Fruit fly (Drosophila melanogaster): ENCODE measurements around the gene Fancm.

Gene Fancm

DNA sequence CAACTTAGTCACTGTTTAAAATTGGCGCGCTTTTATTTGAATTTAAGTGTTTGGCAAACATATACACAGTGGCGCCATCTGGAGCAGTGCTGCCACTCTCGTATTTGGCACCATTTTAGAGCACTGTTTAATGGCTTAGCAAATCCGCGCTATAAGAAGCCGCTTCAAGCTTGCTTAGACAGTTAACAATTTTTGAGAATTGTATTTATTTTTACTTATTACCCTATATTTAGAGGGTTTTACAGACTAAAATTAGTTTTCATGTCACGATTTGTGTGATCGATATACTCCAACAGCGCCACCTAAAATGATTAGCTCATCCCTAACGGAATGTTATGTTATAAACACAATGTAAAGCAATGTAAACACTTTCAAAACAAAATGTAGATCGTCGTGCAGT is at the start of gene Fancm (continued):
- peak; percentile 83 for TF ChIP-seq chn (GFP tag; optimal IDR thresholded peaks at IDR 0.05)
- TF ChIP-seq Med (GFP tag) = peak; percentile 95
- no peak for TF ChIP-seq h (optimal IDR thresholded peaks at IDR 0.05)
- no peak for TF ChIP-seq danr (GFP tag; IDR thresholded peaks at IDR 0.05)
- no peak for TF ChIP-seq ftz-f1 (GFP tag; optimal IDR thresholded peaks at IDR 0.05)
- TF ChIP-seq pb (GFP tag; optimal IDR thresholded peaks at IDR 0.05) = no peak
- no peak for TF ChIP-seq gcm (GFP tag; optimal IDR thresholded peaks at IDR 0.05)
- peak; percentile 70 for TF ChIP-seq CG4282 (GFP tag; optimal IDR thresholded peaks at IDR 0.05)
- peak; percentile 70 for TF ChIP-seq dm (GFP tag; optimal IDR thresholded peaks at IDR 0.05)
- TF ChIP-seq Nf-YB (GFP tag; optimal IDR thresholded peaks at IDR 0.05) = peak; percentile 4
- peak; percentile 37 for TF ChIP-seq CG18619 (GFP tag; optimal IDR thresholded peaks at IDR 0.05)
- TF ChIP-seq Ets97D (GFP tag; optimal IDR thresholded peaks at IDR 0.05) = peak; percentile 93
- peak; percentile 76 for TF ChIP-seq CG8944 (GFP tag; optimal IDR thresholded peaks at IDR 0.05)
- no peak for TF ChIP-seq toy (GFP tag; IDR thresholded peaks at IDR 0.05)
- TF ChIP-seq CG17186 (GFP tag; optimal IDR thresholded peaks at IDR 0.05) = peak; percentile 85
- no peak for TF ChIP-seq so (GFP tag; IDR thresholded peaks at IDR 0.05)
- TF ChIP-seq CG1233 (GFP tag; optimal IDR thresholded peaks at IDR 0.05) = no peak
- peak; percentile 75 for TF ChIP-seq maf-S (GFP tag; optimal IDR thresholded peaks at IDR 0.05)
- peak; percentile 85 for TF ChIP-seq knrl (GFP tag; IDR thresholded peaks at IDR 0.05; ENCODE audit: partially characterized antibody)
- TF ChIP-seq CG15073 (GFP tag; optimal IDR thresholded peaks at IDR 0.05) = peak; percentile 33
- TF ChIP-seq Usf (GFP tag; optimal IDR thresholded peaks at IDR 0.05) = peak; percentile 38
- TF ChIP-seq CG15514 (GFP tag; optimal IDR thresholded peaks at IDR 0.05) = peak; percentile 80
- TF ChIP-seq CG17359 (tag; optimal IDR thresholded peaks at IDR 0.05) = peak; percentile 31
- no peak for TF ChIP-seq dan (GFP tag; IDR thresholded peaks at IDR 0.05)
- peak; percentile 49 for TF ChIP-seq CG30431 (GFP tag; optimal IDR thresholded peaks at IDR 0.05)
- TF ChIP-seq chif (GFP tag; optimal IDR thresholded peaks at IDR 0.05) = peak; percentile 77 to 80
- TF ChIP-seq crp (GFP tag; optimal IDR thresholded peaks at IDR 0.05) = no peak
- 0 out of 2 replicates have a peak, but pooled peaks have one; percentile 38 for TF ChIP-seq CG2129 (GFP tag; IDR thresholded peaks at IDR 0.05; ENCODE audit: partially characterized antibody)
- no peak for TF ChIP-seq Neu2 (GFP tag; optimal IDR thresholded peaks at IDR 0.05; ENCODE audit: borderline replicate concordance)
- TF ChIP-seq slbo (GFP tag; IDR thresholded peaks at IDR 0.05) = peak; percentile 86
- 0 out of 3 replicates have a peak, but pooled peaks have one; percentile 37 for TF ChIP-seq CG7963 (GFP tag; IDR thresholded peaks at IDR 0.05; ENCODE audit: partially characterized antibody)
- TF ChIP-seq kah (GFP tag; optimal IDR thresholded peaks at IDR 0.05) = no peak
- TF ChIP-seq wek (GFP tag; optimal IDR thresholded peaks at IDR 0.05) = no peak
- TF ChIP-seq NFAT (GFP tag; IDR thresholded peaks at IDR 0.05) = peak; percentile 61
- TF ChIP-seq CG32772 (GFP tag; IDR thresholded peaks at IDR 0.05) = peak; percentile 27; the same call in 1 of the 2 replicates
- TF ChIP-seq jumu (GFP tag; optimal IDR thresholded peaks at IDR 0.05) = peak; percentile 67
- TF ChIP-seq CG9932 (GFP tag; IDR thresholded peaks at IDR 0.05) = peak; percentile 84
- peak; percentile 26; the same call in 1 of the 2 replicates for TF ChIP-seq CG14667 (GFP tag; IDR thresholded peaks at IDR 0.05)
- TF ChIP-seq mam (GFP tag; optimal IDR thresholded peaks at IDR 0.05) = peak; percentile 85
- no peak for TF ChIP-seq CG10431 (GFP tag; optimal IDR thresholded peaks at IDR 0.05)
- TF ChIP-seq Sry-δ (GFP tag; optimal IDR thresholded peaks at IDR 0.05) = peak; percentile 94
- TF ChIP-seq zen2 (GFP tag; IDR thresholded peaks at IDR 0.05; ENCODE audit: partially characterized antibody) = no peak; the same call in 2 of the 3 replicates
- TF ChIP-seq gce (GFP tag; IDR thresholded peaks at IDR 0.05) = peak; percentile 52; the same call in 1 of the 3 replicates
- TF ChIP-seq Dref (GFP tag; IDR thresholded peaks at IDR 0.05) = peak; percentile 68
- no peak for TF ChIP-seq CG6854 (GFP tag; optimal IDR thresholded peaks at IDR 0.05)
- TF ChIP-seq CG11504 (tag; optimal IDR thresholded peaks at IDR 0.05) = no peak
- TF ChIP-seq ac (GFP tag; optimal IDR thresholded peaks at IDR 0.05) = no peak
- TF ChIP-seq sisA (GFP tag; IDR thresholded peaks at IDR 0.05) = peak; percentile 68
- TF ChIP-seq nom (GFP tag; optimal IDR thresholded peaks at IDR 0.05) = no peak
- no peak for TF ChIP-seq HLHmδ (GFP tag; optimal IDR thresholded peaks at IDR 0.05)
- no peak for TF ChIP-seq Lim3 (GFP tag; IDR thresholded peaks at IDR 0.05)

Measured in whole organism, embryonic.